Worm (Caenorhabditis elegans) whole organism, midembryonic: ENCODE measurements around the gene fbxb-115.

Source experiments
- flt-1 ChIP-seq: fragments of 200-800 bp; sonication (Bioruptor generic); IDR thresholded peaks from 2 replicates; pipeline ENCODE4 v1.3.6; 2022; ENCODE audit warnings: missing genetic modification characterization, missing compliant biosample characterization
- klf-2 ChIP-seq: fragments of 200-800 bp; sonication (Bioruptor generic); conservative IDR thresholded peaks from 2 replicates; pipeline ENCODE4 v1.3.6; 2022; ENCODE audit warnings: missing genetic modification reagents, missing genetic modification characterization, missing compliant biosample characterization
- med-1 ChIP-seq: sonication (generic microtip); optimal IDR thresholded peaks from 2 replicates; lab custom pipeline; 2017; ENCODE audit warnings: missing genetic modification characterization, mild to moderate bottlenecking, missing compliant biosample characterization, antibody characterized with exemption, missing genetic modification reagents; ENCODE audit not compliant: insufficient read depth
- ztf-29 ChIP-seq: fragments of 200-800 bp; sonication (Bioruptor generic); IDR thresholded peaks from 2 replicates; pipeline ENCODE4 v1.3.6; 2022; ENCODE audit warnings: missing genetic modification reagents, missing genetic modification characterization, missing compliant biosample characterization

DNA sequence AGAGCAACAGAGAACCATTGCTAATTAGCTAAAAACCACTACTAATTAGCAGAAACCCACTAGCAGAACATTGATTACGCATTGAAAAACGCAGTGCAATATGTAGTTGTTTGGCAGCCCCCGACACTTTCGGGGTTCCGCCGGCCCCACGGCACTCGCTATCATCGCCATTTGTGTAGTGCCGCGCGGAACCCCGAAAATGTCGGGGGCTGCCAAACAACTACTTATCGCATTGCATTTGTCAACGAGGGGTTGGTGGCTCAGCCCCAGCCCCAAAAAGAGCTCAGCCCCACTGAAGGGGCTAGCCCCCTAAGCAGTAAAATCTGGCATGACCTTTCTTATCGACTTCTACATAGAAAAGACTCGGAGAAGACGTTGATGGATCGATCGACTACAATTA is 19.4 kb upstream of the fbxb-115 start:
- TF ChIP-seq flt-1 (GFP tag; lab: Robert Waterston, UW) (no peak), ztf-29 (GFP tag; lab: Robert Waterston, UW) (no peak), klf-2 (GFP tag; lab: Robert Waterston, UW) (no peak), med-1 (GFP tag; lab: Kevin White, UChicago) (no peak)
